Fruit fly (Drosophila melanogaster): ENCODE measurements around the gene CG15812.

- TF ChIP-seq usp (GFP tag; optimal IDR thresholded peaks at IDR 0.05) (no peak), Hr78 (GFP tag; optimal IDR thresholded peaks at IDR 0.05) (no peak), lola (GFP tag; optimal IDR thresholded peaks at IDR 0.05) (no peak), Dfd (GFP tag; optimal IDR thresholded peaks at IDR 0.05) (no peak), Rel (GFP tag; optimal IDR thresholded peaks at IDR 0.05) (no peak), Rel (tag; optimal IDR thresholded peaks at IDR 0.05) (no peak)
Measured at dm6 chr3L:3187263-3187662, 27.5 kb downstream of the CG15812 start, which contains the start of gene CG14957.
